Worm (Caenorhabditis elegans): ENCODE results near the gene BE0003N10.6.

ce11 chrIII:1102908-1103307 is 43.0 kb upstream of the BE0003N10.6 start, which contains the start of gene exc-6:
- TF ChIP-seq elt-1 (tag; optimal IDR thresholded peaks at IDR 0.05; ENCODE audit: borderline replicate concordance, insufficient read depth): no peak
- no peak for TF ChIP-seq blmp-1 (tag; optimal IDR thresholded peaks at IDR 0.05)
- no peak for TF ChIP-seq unc-62 (GFP tag; optimal IDR thresholded peaks at IDR 0.05)
- TF ChIP-seq nhr-237 (tag; optimal IDR thresholded peaks at IDR 0.05): no peak
- TF ChIP-seq pha-4 (tag; optimal IDR thresholded peaks at IDR 0.05): no peak
- no peak for TF ChIP-seq ztf-11 (tag; optimal IDR thresholded peaks at IDR 0.05)
- TF ChIP-seq nhr-28 (tag; optimal IDR thresholded peaks at IDR 0.05): no peak
- no peak for TF ChIP-seq mab-5 (tag; optimal IDR thresholded peaks at IDR 0.05)
- TF ChIP-seq nhr-12 (tag; optimal IDR thresholded peaks at IDR 0.05): no peak
- TF ChIP-seq mep-1 (tag; optimal IDR thresholded peaks at IDR 0.05): no peak
- TF ChIP-seq lsy-2 (tag; optimal IDR thresholded peaks at IDR 0.05): no peak
- no peak for TF ChIP-seq ham-2 (GFP tag; optimal IDR thresholded peaks at IDR 0.05)
- no peak for TF ChIP-seq snpc-4 (tag; optimal IDR thresholded peaks at IDR 0.05)

Data from whole organism, mixed stage, embryonic.